Worm (Caenorhabditis elegans) whole organism, L2 larva: ENCODE data around the gene fbxa-171.

Source experiments
- ama-1 ChIP-seq: fragments of 150-350 bp; optimal IDR thresholded peaks from 2 replicates; lab custom pipeline; 2018; ENCODE audit warnings: inconsistent platforms
- lin-13 ChIP-seq: fragments of 150-350 bp; optimal IDR thresholded peaks from 2 replicates; lab custom pipeline; 2014; ENCODE audit warnings: missing biosample characterization, missing genetic modification reagents, missing genetic modification characterization
- nhr-10 ChIP-seq: sonication (generic microtip); optimal IDR thresholded peaks from 2 replicates; lab custom pipeline; 2017; ENCODE audit warnings: missing biosample characterization, missing genetic modification characterization
- nhr-11 ChIP-seq: fragments of 150-350 bp; optimal IDR thresholded peaks from 2 replicates; lab custom pipeline; 2014; ENCODE audit warnings: missing biosample characterization, missing genetic modification characterization
- snpc-4 ChIP-seq: fragments of 150-350 bp; optimal IDR thresholded peaks from 2 replicates; lab custom pipeline; 2014; ENCODE audit warnings: missing biosample characterization, missing genetic modification characterization
- unc-39 ChIP-seq: fragments of 150-350 bp; optimal IDR thresholded peaks from 2 replicates; lab custom pipeline; 2014; ENCODE audit warnings: missing biosample characterization, missing genetic modification characterization
- zag-1 ChIP-seq: fragments of 150-350 bp; optimal IDR thresholded peaks from 2 replicates; lab custom pipeline; 2014; ENCODE audit warnings: missing biosample characterization, missing genetic modification characterization
- ztf-11 ChIP-seq: sonication (generic microtip); optimal IDR thresholded peaks from 2 replicates; lab custom pipeline; 2017; ENCODE audit warnings: missing biosample characterization, missing genetic modification characterization

ce11 chrV:17601520-17601919 is 35.7 kb upstream of the fbxa-171 start, which contains the start of gene ztf-25:
- TF ChIP-seq zag-1 (tag; lab: Kevin White, UChicago) (no peak), snpc-4 (tag; lab: Kevin White, UChicago) (no peak), ama-1 (lab: Kevin White, UChicago) (no peak), nhr-10 (no peak), lin-13 (GFP tag; lab: Kevin White, UChicago) (no peak), nhr-11 (tag; lab: Kevin White, UChicago) (no peak), unc-39 (tag; lab: Kevin White, UChicago) (no peak), ztf-11 (tag; lab: Kevin White, UChicago) (no peak)
